Worm (Caenorhabditis elegans) whole organism, L4 larva: ENCODE measurements around the gene daf-1.
A peak's percentile ranks its signal among the peaks of the same experiment; 100 is the strongest.

Experiments used
- aha-1 ChIP-seq: fragments of 150-350 bp; peaks from one replicate; lab custom pipeline; 2014; ENCODE audit warnings: missing biosample characterization, missing genetic modification characterization
- ceh-28 ChIP-seq: fragments of 150-350 bp; optimal IDR thresholded peaks from 2 replicates; lab custom pipeline; 2014; ENCODE audit warnings: missing biosample characterization, missing genetic modification reagents, missing genetic modification characterization
- dmd-8 ChIP-seq: fragments of 200-800 bp; sonication (Bioruptor generic); IDR thresholded peaks from 2 replicates; pipeline ENCODE4 v1.3.6; 2022; ENCODE audit warnings: missing genetic modification characterization, missing compliant biosample characterization
- dpl-1 ChIP-seq: fragments of 150-350 bp; optimal IDR thresholded peaks from 2 replicates; lab custom pipeline; 2014; ENCODE audit warnings: missing biosample characterization, missing genetic modification reagents, missing genetic modification characterization
- nhr-11 ChIP-seq: fragments of 150-350 bp; optimal IDR thresholded peaks from 2 replicates; lab custom pipeline; 2014; ENCODE audit warnings: missing biosample characterization, missing genetic modification characterization
- nhr-237 ChIP-seq: sonication (generic microtip); optimal IDR thresholded peaks from 2 replicates; lab custom pipeline; 2017; ENCODE audit warnings: missing biosample characterization, missing genetic modification characterization
- pha-4 ChIP-seq, 2 experiments: fragments of 150-350 bp in 1 of 2; fragments of 200-800 bp in 1 of 2; sonication (Bioruptor generic) in 1 of 2; IDR thresholded peaks in 1 of 2; optimal IDR thresholded peaks in 1 of 2; 2 replicates each; pipeline versions ENCODE4 v1.3.6 to Lab custom; 2014 to 2022; ENCODE audit warnings: missing genetic modification characterization in 2 of 2, missing genetic modification reagents in 2 of 2, missing biosample characterization in 1 of 2, missing compliant biosample characterization in 1 of 2
- rbr-2 ChIP-seq: sonication (generic microtip); optimal IDR thresholded peaks from 2 replicates; lab custom pipeline; 2016; ENCODE audit warnings: missing genotype, missing genetic modification characterization, missing compliant biosample characterization
- ztf-7 ChIP-seq: fragments of 150-350 bp; optimal IDR thresholded peaks from 2 replicates; lab custom pipeline; 2014; ENCODE audit warnings: missing biosample characterization, missing genetic modification characterization

- TF ChIP-seq dpl-1 (GFP tag; lab: Kevin White, UChicago) (no peak), pha-4 (GFP tag; IDR thresholded peaks at IDR 0.05; lab: Robert Waterston, UW) (no peak), pha-4 (tag; optimal IDR thresholded peaks at IDR 0.05; lab: Kevin White, UChicago) (no peak), ztf-7 (tag; lab: Kevin White, UChicago) (no peak), nhr-237 (tag; lab: Kevin White, UChicago) (no peak), rbr-2 (tag; lab: Kevin White, UChicago) (peak; percentile 13), dmd-8 (GFP tag; lab: Robert Waterston, UW) (no peak), nhr-11 (peak; percentile 31), aha-1 (peak; percentile 5), ceh-28 (no peak)
Measured at ce11 chrIV:186110-186509, 53.9 kb downstream of the daf-1 start.
